Worm (Caenorhabditis elegans): ENCODE data around the gene Y17G7B.18.

ce11 chrII:12054558-12054957, 53.1 kb downstream of the Y17G7B.18 start:
- no peak for TF ChIP-seq lin-11 (tag; optimal IDR thresholded peaks at IDR 0.05)
- TF ChIP-seq ceh-45 (GFP tag; IDR thresholded peaks at IDR 0.05): no peak
- no peak for TF ChIP-seq ceh-30 (tag; optimal IDR thresholded peaks at IDR 0.05)
- TF ChIP-seq pha-4 (tag; optimal IDR thresholded peaks at IDR 0.05): no peak
- no peak for TF ChIP-seq ama-1 (optimal IDR thresholded peaks at IDR 0.05)
- TF ChIP-seq pag-3 (tag; optimal IDR thresholded peaks at IDR 0.05; ENCODE audit: borderline replicate concordance): no peak
- TF ChIP-seq eyg-1 (tag; optimal IDR thresholded peaks at IDR 0.05): no peak
- no peak for TF ChIP-seq ztf-16 (tag; optimal IDR thresholded peaks at IDR 0.05)
- no peak for TF ChIP-seq K09A11.1 (tag; optimal IDR thresholded peaks at IDR 0.05; ENCODE audit: insufficient read depth)
